Worm (Caenorhabditis elegans): ENCODE measurements around the gene cyp-25A1.

- TF ChIP-seq nhr-28 (tag; optimal IDR thresholded peaks at IDR 0.05) (peak; percentile 99), ama-1 (optimal IDR thresholded peaks at IDR 0.05) (peak; percentile 94), fkh-10 (GFP tag; optimal IDR thresholded peaks at IDR 0.05) (peak; percentile 100), nhr-237 (tag; optimal IDR thresholded peaks at IDR 0.05) (peak; percentile 67), R02D3.7 (tag; optimal IDR thresholded peaks at IDR 0.05) (peak; percentile 98), skn-1 (tag; optimal IDR thresholded peaks at IDR 0.05) (peak; percentile 99), ztf-11 (tag; optimal IDR thresholded peaks at IDR 0.05) (peak; percentile 80), nhr-76 (tag; optimal IDR thresholded peaks at IDR 0.05) (peak; percentile 96), aly-2 (tag; optimal IDR thresholded peaks at IDR 0.05) (peak; percentile 100), nhr-12 (tag; optimal IDR thresholded peaks at IDR 0.05) (peak; percentile 43), pqm-1 (tag; optimal IDR thresholded peaks at IDR 0.05) (peak; percentile 99), nhr-25 (tag; optimal IDR thresholded peaks at IDR 0.05) (peak; percentile 100)
Observed at ce11 chrIII:3867378-3867904, 35.0 kb downstream of the cyp-25A1 start, which contains the start of gene rpl-3.

Measured in whole organism, L3 larva.